Worm (Caenorhabditis elegans): ENCODE results near the gene cut-5.

- TF ChIP-seq elt-4 (tag; optimal IDR thresholded peaks at IDR 0.05): no peak
- TF ChIP-seq hlh-15 (tag; optimal IDR thresholded peaks at IDR 0.05): no peak
- TF ChIP-seq fkh-10 (GFP tag; optimal IDR thresholded peaks at IDR 0.05): no peak
- no peak for TF ChIP-seq nfya-1 (tag; optimal IDR thresholded peaks at IDR 0.05)
- TF ChIP-seq pha-4 (tag; optimal IDR thresholded peaks at IDR 0.05): no peak
- no peak for TF ChIP-seq ceh-9 (tag; optimal IDR thresholded peaks at IDR 0.05)
- TF ChIP-seq sdc-2 (tag; optimal IDR thresholded peaks at IDR 0.05): no peak
- no peak for TF ChIP-seq ceh-31 (tag; optimal IDR thresholded peaks at IDR 0.05)
- no peak for TF ChIP-seq elt-2 (tag; optimal IDR thresholded peaks at IDR 0.05)
- TF ChIP-seq ceh-14 (tag; optimal IDR thresholded peaks at IDR 0.05): no peak
- no peak for TF ChIP-seq rnt-1 (tag; optimal IDR thresholded peaks at IDR 0.05)
- TF ChIP-seq ttx-3 (tag; optimal IDR thresholded peaks at IDR 0.05): no peak
- TF ChIP-seq pag-3 (tag; optimal IDR thresholded peaks at IDR 0.05; ENCODE audit: borderline replicate concordance): no peak
- no peak for TF ChIP-seq dve-1 (tag; optimal IDR thresholded peaks at IDR 0.05)
Observed at ce11 chrX:10333301-10333854, 4.6 kb downstream of the cut-5 start, which contains the start of gene R07E3.4.
